Worm (Caenorhabditis elegans) whole organism, young adult: Measurements from ENCODE around the gene F09G8.7.

Experiments used
- Y53G8AR.9 ChIP-seq: fragments of 200-800 bp; sonication (Bioruptor generic); conservative IDR thresholded peaks from 2 replicates; pipeline ENCODE4 v1.3.6; 2022; ENCODE audit warnings: missing genetic modification reagents, missing genetic modification characterization, missing compliant biosample characterization
- aptf-2 ChIP-seq: fragments of 200-800 bp; sonication (Bioruptor generic); conservative IDR thresholded peaks from 2 replicates; pipeline ENCODE4 v1.3.6; 2022; ENCODE audit warnings: missing genetic modification reagents, missing genetic modification characterization, missing compliant biosample characterization
- let-526 ChIP-seq: fragments of 200-800 bp; sonication (Bioruptor generic); IDR thresholded peaks from 2 replicates; pipeline ENCODE4 v1.3.6; 2022; ENCODE audit warnings: missing genetic modification reagents, missing genetic modification characterization, missing compliant biosample characterization
- nhr-179 ChIP-seq: sonication (generic microtip); optimal IDR thresholded peaks from 2 replicates; lab custom pipeline; 2016; ENCODE audit warnings: mild to moderate bottlenecking, missing genetic modification characterization, missing compliant biosample characterization
- pha-4 ChIP-seq: fragments of 150-350 bp; sonication (generic microtip); optimal IDR thresholded peaks from 2 replicates; lab custom pipeline; 2014; ENCODE audit warnings: missing biosample characterization, missing genetic modification reagents, missing genetic modification characterization
- sdz-38 ChIP-seq: sonication (generic microtip); optimal IDR thresholded peaks from 2 replicates; lab custom pipeline; 2016; ENCODE audit warnings: missing genotype, missing genetic modification characterization, missing compliant biosample characterization
- snpc-4 ChIP-seq, 5 experiments: fragments of 150-350 bp in 1 of 5; sonication (generic microtip) in 4 of 5; optimal IDR thresholded peaks; 2 replicates each; lab custom pipeline; 2014 to 2018; ENCODE audit warnings: missing genetic modification characterization in 5 of 5, missing biosample characterization in 3 of 5, antibody characterized with exemption in 2 of 5, mild to moderate bottlenecking in 2 of 5, missing compliant biosample characterization in 2 of 5, missing genotype in 2 of 5, moderate library complexity in 2 of 5, missing genetic modification reagents in 1 of 5
- unc-130 ChIP-seq: sonication (generic microtip); optimal IDR thresholded peaks from 2 replicates; lab custom pipeline; 2016; ENCODE audit warnings: missing genetic modification reagents, missing genetic modification characterization, missing compliant biosample characterization
- unc-62 ChIP-seq: fragments of 150-350 bp; optimal IDR thresholded peaks from 2 replicates; lab custom pipeline; 2014; ENCODE audit warnings: missing biosample characterization, missing genetic modification reagents, missing genetic modification characterization

- TF ChIP-seq let-526 (GFP tag; lab: Robert Waterston, UW), result no peak
- no peak for TF ChIP-seq unc-130 (GFP tag; lab: Kevin White, UChicago)
- no peak for TF ChIP-seq nhr-179 (tag; lab: Kevin White, UChicago)
- no peak for TF ChIP-seq unc-62 (GFP tag; lab: Kevin White, UChicago)
- no peak for TF ChIP-seq Y53G8AR.9 (GFP tag; lab: Robert Waterston, UW)
- TF ChIP-seq snpc-4 (GFP tag; optimal IDR thresholded peaks at IDR 0.05; lab: Kevin White, UChicago), result no peak
- TF ChIP-seq snpc-4 (tag; optimal IDR thresholded peaks at IDR 0.05; lab: Kevin White, UChicago), result no peak
- no peak for TF ChIP-seq aptf-2 (GFP tag; lab: Robert Waterston, UW)
- no peak for TF ChIP-seq sdz-38 (tag; lab: Kevin White, UChicago)
- no peak for TF ChIP-seq pha-4
These were observed 42.0 kb downstream of the F09G8.7 start, which contains the start of gene rfs-1 for ce11 chrIII:8226178-8226577.
